Worm (Caenorhabditis elegans): Measurements from ENCODE around the gene tmem-131.
A peak's percentile ranks its signal among the peaks of the same experiment; 100 is the strongest.

The tmem-131 gene

ce11 chrIII:4998111-4998859, at the start of gene tmem-131:
Gene tmem-131, minus strand, starts transcription at chrIII:4998161.
- TF ChIP-seq let-607 (tag; optimal IDR thresholded peaks at IDR 0.05): peak in 1 of 2 experiments; percentile 43
- TF ChIP-seq hmg-1.2 (GFP tag; IDR thresholded peaks at IDR 0.05): peak; percentile 64
- no peak for TF ChIP-seq attf-3 (GFP tag; conservative IDR thresholded peaks at IDR 0.05)
- peak; percentile 82 for TF ChIP-seq aptf-2 (GFP tag; conservative IDR thresholded peaks at IDR 0.05)
- no peak for TF ChIP-seq B0261.1 (tag; optimal IDR thresholded peaks at IDR 0.05)

- no peak for TF ChIP-seq attf-6 (GFP tag; IDR thresholded peaks at IDR 0.05)
- peak; percentile 8 for TF ChIP-seq efl-1 (GFP tag; optimal IDR thresholded peaks at IDR 0.05)
- TF ChIP-seq nhr-179 (tag; optimal IDR thresholded peaks at IDR 0.05): no peak
- peak; percentile 86 for TF ChIP-seq F33H1.4 (GFP tag; IDR thresholded peaks at IDR 0.05)
- no peak for TF ChIP-seq F52B5.7 (tag; optimal IDR thresholded peaks at IDR 0.05)
- no peak for TF ChIP-seq nhr-120 (GFP tag; IDR thresholded peaks at IDR 0.05)
- peak; percentile 85 for TF ChIP-seq xnd-1 (tag; optimal IDR thresholded peaks at IDR 0.05)
- peak; percentile 82 for TF ChIP-seq lin-54 (GFP tag; optimal IDR thresholded peaks at IDR 0.05)
- TF ChIP-seq madf-6 (GFP tag; IDR thresholded peaks at IDR 0.05): peak; percentile 90
- TF ChIP-seq snpc-1.3 (tag; optimal IDR thresholded peaks at IDR 0.05; ENCODE audit: insufficient read depth): no peak
- TF ChIP-seq lsl-1 (GFP tag; optimal IDR thresholded peaks at IDR 0.05): peak; percentile 91
- TF ChIP-seq hlh-12 (tag; optimal IDR thresholded peaks at IDR 0.05): no peak
- no peak for TF ChIP-seq mcd-1 (GFP tag; IDR thresholded peaks at IDR 0.05)
- peak; percentile 18 for TF ChIP-seq him-1 (tag; optimal IDR thresholded peaks at IDR 0.05)
- TF ChIP-seq C06A6.2 (GFP tag; conservative IDR thresholded peaks at IDR 0.05): no peak
These were observed 49.8 kb upstream of the tmem-131 start, which contains the start of gene C45G9.5 for ce11 chrIII:5047740-5048139. Gene C45G9.5, plus strand, starts transcription at chrIII:5048117.

ce11 chrIII:5047175-5047574, 49.2 kb upstream of the tmem-131 start, which contains the start of gene txbp-3:
Gene txbp-3, minus strand, starts transcription at chrIII:5047459.
- TF ChIP-seq hmg-1.2 (GFP tag; IDR thresholded peaks at IDR 0.05) (peak; percentile 20; the same call in 1 of the 2 replicates), F10E7.11 (tag; optimal IDR thresholded peaks at IDR 0.05) (no peak), nhr-80 (tag; optimal IDR thresholded peaks at IDR 0.05) (peak; percentile 90), snpc-4 (GFP tag; optimal IDR thresholded peaks at IDR 0.05) (no peak), snpc-4 (tag; optimal IDR thresholded peaks at IDR 0.05) (peak in 1 of 4 experiments; percentile 49), lin-26 (GFP tag; IDR thresholded peaks at IDR 0.05) (no peak), madf-3 (GFP tag; IDR thresholded peaks at IDR 0.05) (no peak), ets-4 (GFP tag; optimal IDR thresholded peaks at IDR 0.05) (peak; percentile 36)

ce11 chrIII:5044709-5045108, 46.7 kb upstream of the tmem-131 start, which contains the start of gene C45G9.14:
Gene C45G9.14, plus strand, starts transcription at chrIII:5045009.
- TF ChIP-seq Y67H2A.10 (GFP tag; conservative IDR thresholded peaks at IDR 0.05) (no peak), F52B5.7 (tag; optimal IDR thresholded peaks at IDR 0.05) (no peak), ceh-91 (GFP tag; IDR thresholded peaks at IDR 0.05) (no peak), pbrm-1 (GFP tag; IDR thresholded peaks at IDR 0.05) (no peak), Y53G8AR.9 (GFP tag; conservative IDR thresholded peaks at IDR 0.05) (no peak), T07F8.4 (tag; optimal IDR thresholded peaks at IDR 0.05) (no peak), dpl-1 (GFP tag; optimal IDR thresholded peaks at IDR 0.05) (no peak), gei-17 (GFP tag; optimal IDR thresholded peaks at IDR 0.05) (no peak), nfya-2 (GFP tag; IDR thresholded peaks at IDR 0.05) (no peak), ZK185.1 (tag; optimal IDR thresholded peaks at IDR 0.05; ENCODE audit: poor library complexity, severe bottlenecking) (no peak), F49E8.2 (tag; optimal IDR thresholded peaks at IDR 0.05; ENCODE audit: insufficient read depth) (no peak), C06A6.2 (GFP tag; conservative IDR thresholded peaks at IDR 0.05) (no peak)
